Fruit fly (Drosophila melanogaster): ENCODE measurements around the gene tal-1A.
A peak's percentile ranks its signal among the peaks of the same experiment; 100 is the strongest.

DNA sequence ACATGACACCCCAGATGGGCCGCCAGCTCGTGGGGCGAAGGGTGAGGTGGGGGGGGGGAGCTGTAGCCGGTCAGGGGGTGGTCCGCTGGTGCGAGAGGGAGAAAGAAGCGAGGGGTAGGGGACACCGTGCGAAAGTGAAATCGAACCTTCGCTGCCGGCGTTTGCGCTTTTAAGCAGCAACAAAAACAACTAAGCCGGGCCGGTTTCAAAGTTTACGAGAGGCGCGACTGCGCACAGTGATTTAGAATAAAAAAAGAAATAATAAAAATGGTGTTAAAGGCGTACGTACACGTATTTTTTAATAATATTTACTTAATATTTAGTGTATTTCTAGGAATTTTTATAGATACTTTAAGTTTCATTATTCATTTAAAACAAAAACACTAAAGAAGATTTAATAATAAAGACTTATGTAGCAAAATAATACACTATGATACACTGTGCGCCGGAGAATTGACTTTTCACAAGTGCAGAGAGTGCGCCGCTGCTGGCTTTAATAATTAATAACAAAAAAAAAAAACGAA, 18.7 kb downstream of the tal-1A start:
- TF ChIP-seq fd96Ca (GFP tag; IDR thresholded peaks at IDR 0.05) (peak; percentile 84), CG9948 (tag; optimal IDR thresholded peaks at IDR 0.05) (peak; percentile 38), rn (GFP tag; IDR thresholded peaks at IDR 0.05) (0 out of 2 replicates have a peak, but pooled peaks have one; percentile 21), CG15710 (tag; optimal IDR thresholded peaks at IDR 0.05) (peak; percentile 70), CG10348 (GFP tag; IDR thresholded peaks at IDR 0.05) (no peak), EcR (GFP tag; optimal IDR thresholded peaks at IDR 0.05) (no peak), CG8301 (tag; optimal IDR thresholded peaks at IDR 0.05) (no peak), Pif1A (GFP tag; optimal IDR thresholded peaks at IDR 0.05) (peak; percentile 61)

Measured in whole organism, pupa.